Fruit fly (Drosophila melanogaster) whole organism, wandering third instar larva: ENCODE measurements around the gene CG34012.

Source experiments
- Abd-B ChIP-seq: fragments of >200 bp; optimal IDR thresholded peaks from 2 replicates; lab custom pipeline; 2017; ENCODE audit warnings: missing biosample characterization, missing genetic modification characterization
- CG32264 ChIP-seq: fragments of 200-800 bp; sonication (Bioruptor generic); optimal IDR thresholded peaks from 2 replicates; lab custom pipeline; 2016; ENCODE audit warnings: missing biosample characterization, missing genetic modification characterization
- CG9705 ChIP-seq: fragments of 200-800 bp; sonication (Bioruptor generic); optimal IDR thresholded peaks from 2 replicates; lab custom pipeline; 2018; ENCODE audit warnings: missing biosample characterization, mild to moderate bottlenecking, missing genetic modification characterization
- CrebA ChIP-seq: fragments of 200-800 bp; sonication (Bioruptor generic); optimal IDR thresholded peaks from 2 replicates; lab custom pipeline; 2016; ENCODE audit warnings: missing biosample characterization, mild to moderate bottlenecking, missing genetic modification characterization, borderline replicate concordance
- Dfd ChIP-seq: fragments of >200 bp; optimal IDR thresholded peaks from 2 replicates; lab custom pipeline; 2017; ENCODE audit warnings: missing biosample characterization, missing genetic modification characterization
- Dif ChIP-seq: fragments of 200-275, 200-300 bp; sonication (Bioruptor generic); optimal IDR thresholded peaks from 2 replicates; lab custom pipeline; 2018; ENCODE audit warnings: missing biosample characterization, missing genetic modification characterization; ENCODE audit not compliant: partially characterized antibody
- GATAd ChIP-seq: sonication (Bioruptor generic); optimal IDR thresholded peaks from 2 replicates; lab custom pipeline; 2016; ENCODE audit warnings: missing biosample characterization, missing genetic modification characterization
- HLH106 ChIP-seq: fragments of 200-800 bp; optimal IDR thresholded peaks from 3 replicates; lab custom pipeline; 2019; ENCODE audit warnings: missing biosample characterization, mild to moderate bottlenecking, missing genetic modification characterization, moderate library complexity
- Hnf4 ChIP-seq: fragments of 200-800 bp; sonication (Bioruptor generic); optimal IDR thresholded peaks from 2 replicates; lab custom pipeline; 2016; ENCODE audit warnings: missing biosample characterization, mild to moderate bottlenecking, missing genetic modification characterization
- Hr78 ChIP-seq: fragments of >200 bp; optimal IDR thresholded peaks from 2 replicates; lab custom pipeline; 2017; ENCODE audit warnings: missing biosample characterization, missing genetic modification characterization
- Hr83 ChIP-seq: fragments of 200-300 bp; sonication (Bioruptor generic); optimal IDR thresholded peaks from 2 replicates; lab custom pipeline; 2016; ENCODE audit warnings: missing biosample characterization, mild to moderate bottlenecking, missing genetic modification characterization, moderate library complexity; ENCODE audit not compliant: poor library complexity, severe bottlenecking
- Jra ChIP-seq: sonication (Bioruptor generic); optimal IDR thresholded peaks from 2 replicates; lab custom pipeline; 2016; ENCODE audit warnings: missing biosample characterization, missing genetic modification characterization
- Mio ChIP-seq: sonication (Bioruptor generic); optimal IDR thresholded peaks from 2 replicates; lab custom pipeline; 2016; ENCODE audit warnings: missing biosample characterization, missing genetic modification characterization
- Myc ChIP-seq: fragments of >200 bp; optimal IDR thresholded peaks from 2 replicates; lab custom pipeline; 2017
- N ChIP-seq: fragments of >200 bp; optimal IDR thresholded peaks from 2 replicates; lab custom pipeline; 2018; ENCODE audit warnings: missing biosample characterization, missing external identifiers, missing genetic modification characterization
- OdsH ChIP-seq: fragments of 200-800 bp; sonication (Bioruptor generic); optimal IDR thresholded peaks from 2 replicates; lab custom pipeline; 2016; ENCODE audit warnings: missing biosample characterization, mild to moderate bottlenecking, missing genetic modification characterization
- Rel ChIP-seq, 2 experiments: fragments of 200-800 bp; sonication (Bioruptor generic) in 1 of 2; optimal IDR thresholded peaks; 2 replicates in 1 of 2; 3 replicates in 1 of 2; lab custom pipeline; 2016 to 2019; ENCODE audit warnings: mild to moderate bottlenecking in 2 of 2, missing biosample characterization in 2 of 2, missing genetic modification characterization in 2 of 2, moderate library complexity in 1 of 2
- Sp1 ChIP-seq: fragments of 200-800 bp; sonication (Bioruptor generic); optimal IDR thresholded peaks from 3 replicates; lab custom pipeline; 2019; ENCODE audit warnings: missing biosample characterization, mild to moderate bottlenecking, missing genetic modification characterization, moderate library complexity
- Vsx2 ChIP-seq: fragments of 200-300, 225-300 bp; sonication (Bioruptor generic); optimal IDR thresholded peaks from 2 replicates; lab custom pipeline; 2018; ENCODE audit warnings: missing biosample characterization, missing genetic modification characterization; ENCODE audit not compliant: partially characterized antibody
- br ChIP-seq: fragments of 200-800 bp; sonication (Bioruptor generic); optimal IDR thresholded peaks from 2 replicates; lab custom pipeline; 2016; ENCODE audit warnings: missing biosample characterization, missing genetic modification characterization
- brk ChIP-seq: fragments of 200-800 bp; sonication (Bioruptor generic); optimal IDR thresholded peaks from 2 replicates; lab custom pipeline; 2016; ENCODE audit warnings: missing biosample characterization, mild to moderate bottlenecking, missing genetic modification characterization
- dl ChIP-seq, 2 experiments: fragments of 175-275, 200-275 bp in 1 of 2; fragments of 200-275 bp in 1 of 2; sonication (Bioruptor generic); optimal IDR thresholded peaks; lab custom pipeline; 2018; ENCODE audit warnings: mild to moderate bottlenecking in 2 of 2, missing biosample characterization in 2 of 2, missing genetic modification characterization in 2 of 2, moderate library complexity in 2 of 2; ENCODE audit not compliant: partially characterized antibody in 2 of 2, insufficient read depth in 1 of 2
- dmrt93B ChIP-seq: fragments of 200-800 bp; sonication (Bioruptor generic); optimal IDR thresholded peaks from 2 replicates; lab custom pipeline; 2018; ENCODE audit warnings: missing biosample characterization, mild to moderate bottlenecking, missing genetic modification characterization
- dsf ChIP-seq: sonication (Bioruptor generic); optimal IDR thresholded peaks from 2 replicates; lab custom pipeline; 2016; ENCODE audit warnings: missing biosample characterization, missing genetic modification characterization, borderline replicate concordance
- ey ChIP-seq: fragments of 200-800 bp; sonication (Bioruptor generic); optimal IDR thresholded peaks from 2 replicates; lab custom pipeline; 2016; ENCODE audit warnings: missing biosample characterization, missing genetic modification characterization
- foxo ChIP-seq, 2 experiments: fragments of 200-800 bp; sonication (Bioruptor generic); optimal IDR thresholded peaks; 2 replicates in 1 of 2; 3 replicates in 1 of 2; lab custom pipeline; 2016 to 2017; ENCODE audit warnings: missing biosample characterization in 2 of 2, missing genetic modification characterization in 2 of 2
- fru ChIP-seq: fragments of 200-800 bp; sonication (Bioruptor generic); optimal IDR thresholded peaks from 3 replicates; lab custom pipeline; 2016; ENCODE audit warnings: missing biosample characterization, mild to moderate bottlenecking, missing genetic modification characterization
- h ChIP-seq: fragments of 200-800 bp; sonication (Bioruptor generic); optimal IDR thresholded peaks from 3 replicates; lab custom pipeline; 2016; ENCODE audit warnings: missing biosample characterization, mild to moderate bottlenecking, missing genetic modification characterization
- jim ChIP-seq: fragments of 175-275, 200-325 bp; sonication (Bioruptor generic); optimal IDR thresholded peaks from 2 replicates; lab custom pipeline; 2016; ENCODE audit warnings: missing biosample characterization, mild to moderate bottlenecking, missing genetic modification characterization
- lola ChIP-seq: fragments of >200 bp; optimal IDR thresholded peaks from 2 replicates; lab custom pipeline; 2017; ENCODE audit warnings: missing biosample characterization, missing genetic modification characterization
- pan ChIP-seq: fragments of >200 bp; optimal IDR thresholded peaks from 2 replicates; lab custom pipeline; 2017
- psq ChIP-seq: fragments of 200-800 bp; sonication (Bioruptor generic); optimal IDR thresholded peaks from 3 replicates; lab custom pipeline; 2017; ENCODE audit warnings: missing biosample characterization, mild to moderate bottlenecking, missing genetic modification characterization, moderate library complexity
- rgr ChIP-seq: fragments of 200-800 bp; sonication (Bioruptor generic); optimal IDR thresholded peaks from 3 replicates; lab custom pipeline; 2016; ENCODE audit warnings: missing biosample characterization, mild to moderate bottlenecking, missing genetic modification characterization
- sage ChIP-seq: fragments of 200-800 bp; sonication (Bioruptor generic); optimal IDR thresholded peaks from 2 replicates; lab custom pipeline; 2016; ENCODE audit warnings: missing biosample characterization, mild to moderate bottlenecking, missing genetic modification characterization
- sv ChIP-seq: fragments of 200-800 bp; sonication (Bioruptor generic); optimal IDR thresholded peaks from 3 replicates; lab custom pipeline; 2016; ENCODE audit warnings: missing biosample characterization, missing genetic modification characterization
- tai ChIP-seq: sonication (Bioruptor generic); optimal IDR thresholded peaks from 2 replicates; lab custom pipeline; 2016; ENCODE audit warnings: missing biosample characterization, missing genetic modification characterization
- usp ChIP-seq: fragments of >200 bp; optimal IDR thresholded peaks from 2 replicates; lab custom pipeline; 2017; ENCODE audit warnings: missing biosample characterization, missing genetic modification characterization
- woc ChIP-seq: sonication (Bioruptor generic); optimal IDR thresholded peaks from 2 replicates; lab custom pipeline; 2016; ENCODE audit warnings: missing biosample characterization, mild to moderate bottlenecking, missing genetic modification characterization

CG34012 gene

dm6 chr3L:11097982-11098663 lies 11.2 kb downstream of the CG34012 start, which contains the start of the genes Irbp18 and APP-BP1:
Gene Irbp18, minus strand, starts transcription at chr3L:11098186.
Gene APP-BP1, plus strand, starts transcription at chr3L:11098412.
- TF ChIP-seq dl (GFP tag; optimal IDR thresholded peaks at IDR 0.05; lab: Kevin White, UChicago; ENCODE audit: insufficient read depth in 1 of 2, partially characterized antibody in 2 of 2) = no peak
- TF ChIP-seq Dif = no peak
- peak; percentile 81 for TF ChIP-seq GATAd
- no peak for TF ChIP-seq jim (GFP tag; lab: Kevin White, UChicago)
- no peak for TF ChIP-seq Hr78
- TF ChIP-seq Abd-B (GFP tag; lab: Kevin White, UChicago) = no peak
- TF ChIP-seq h = peak; percentile 96
- no peak for TF ChIP-seq Dfd (GFP tag; lab: Kevin White, UChicago)
- peak; percentile 82 for TF ChIP-seq Hr83 (GFP tag; lab: Kevin White, UChicago)
- TF ChIP-seq rgr (GFP tag; lab: Kevin White, UChicago) = peak; percentile 95
- TF ChIP-seq CrebA (GFP tag; lab: Kevin White, UChicago) = no peak
- peak; percentile 95 for TF ChIP-seq br (GFP tag; lab: Kevin White, UChicago)
- TF ChIP-seq tai (GFP tag; lab: Kevin White, UChicago) = peak; percentile 93
- TF ChIP-seq brk = peak; percentile 88
- TF ChIP-seq sv (GFP tag; lab: Kevin White, UChicago) = peak; percentile 97
- peak; percentile 95 for TF ChIP-seq ey (GFP tag; lab: Kevin White, UChicago)
- no peak for TF ChIP-seq Vsx2 (GFP tag; lab: Kevin White, UChicago)
- no peak for TF ChIP-seq N
- peak; percentile 80 for TF ChIP-seq dsf
- TF ChIP-seq CG32264 = peak; percentile 88
- TF ChIP-seq Myc = peak; percentile 47
- peak; percentile 79 to 96 for TF ChIP-seq foxo (GFP tag; optimal IDR thresholded peaks at IDR 0.05; lab: Kevin White, UChicago)
- peak; percentile 85 for TF ChIP-seq CG9705
- peak; percentile 89 for TF ChIP-seq woc (GFP tag; lab: Kevin White, UChicago)
- TF ChIP-seq Hnf4 (GFP tag; lab: Kevin White, UChicago) = peak; percentile 92
- peak; percentile 93 for TF ChIP-seq Sp1
- TF ChIP-seq HLH106 (tag; lab: Kevin White, UChicago) = peak; percentile 92
- TF ChIP-seq usp (GFP tag; lab: Kevin White, UChicago) = no peak
- TF ChIP-seq psq (GFP tag; lab: Kevin White, UChicago) = peak; percentile 91
- TF ChIP-seq lola = no peak
- peak; percentile 94 for TF ChIP-seq OdsH (GFP tag; lab: Kevin White, UChicago)
- TF ChIP-seq pan (lab: Kevin White, UChicago) = no peak
- TF ChIP-seq dmrt93B = peak; percentile 86
- peak; percentile 87 for TF ChIP-seq sage (GFP tag; lab: Kevin White, UChicago)
- peak; percentile 39 for TF ChIP-seq Mio (GFP tag; lab: Kevin White, UChicago)
- TF ChIP-seq Jra (GFP tag; lab: Kevin White, UChicago) = peak; percentile 93
- TF ChIP-seq Rel (GFP tag; optimal IDR thresholded peaks at IDR 0.05; lab: Kevin White, UChicago) = peak; percentile 70
- peak; percentile 71 for TF ChIP-seq Rel (tag; optimal IDR thresholded peaks at IDR 0.05; lab: Kevin White, UChicago)
- TF ChIP-seq fru (GFP tag; lab: Kevin White, UChicago) = peak; percentile 96

DNA sequence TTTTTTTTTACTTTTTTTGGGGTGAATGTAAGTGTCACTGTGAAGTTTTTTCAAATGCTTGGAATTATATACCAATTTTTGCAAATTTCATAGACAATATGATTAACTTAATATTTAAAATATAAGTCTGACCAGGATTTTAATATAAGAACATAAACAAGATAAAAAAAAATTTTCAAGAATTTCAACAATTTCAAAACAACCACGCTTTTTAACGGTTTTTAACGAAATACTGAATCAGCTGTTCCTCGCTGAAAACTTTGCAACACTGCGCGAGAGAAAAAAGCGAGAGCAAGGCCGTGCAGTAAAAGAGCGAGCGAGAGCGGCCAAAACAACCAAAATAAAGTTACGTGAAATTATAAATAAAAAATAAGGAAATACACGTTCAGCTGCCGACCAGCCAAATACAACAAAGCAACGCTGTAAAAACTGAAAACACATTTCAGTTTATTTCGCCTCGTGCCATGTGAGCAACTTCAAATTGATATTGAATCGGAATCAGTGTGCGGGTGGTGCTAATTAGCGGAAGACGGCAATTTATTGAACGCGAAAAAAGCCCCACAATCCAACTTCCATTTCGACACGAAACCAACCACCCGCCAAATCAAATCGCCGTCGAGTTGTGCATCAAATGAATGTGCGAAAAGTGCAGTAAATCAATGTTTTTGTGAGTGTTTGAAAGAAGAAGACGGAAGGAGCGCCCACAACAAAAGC lies 13.0 kb downstream of the CG34012 start, which contains the start of the genes CG46439, Iyd and CG33947:
TSS of gene CG46439 (minus strand) at position 51 of the 714 bp plus-strand sequence.
TSS of gene Iyd (minus strand) at position 51 of the 714 bp plus-strand sequence.
TSS of gene CG33947 (plus strand) at position 302 of the 714 bp plus-strand sequence.
- TF ChIP-seq dsf (no peak), N (no peak), br (GFP tag; lab: Kevin White, UChicago) (peak; percentile 43), dl (GFP tag; optimal IDR thresholded peaks at IDR 0.05; lab: Kevin White, UChicago; ENCODE audit: insufficient read depth in 1 of 2, partially characterized antibody in 2 of 2) (no peak), GATAd (no peak), jim (GFP tag; lab: Kevin White, UChicago) (no peak), Vsx2 (GFP tag; lab: Kevin White, UChicago) (peak; percentile 75), Hnf4 (GFP tag; lab: Kevin White, UChicago) (peak; percentile 49), Myc (peak; percentile 7), Dfd (GFP tag; lab: Kevin White, UChicago) (no peak), rgr (GFP tag; lab: Kevin White, UChicago) (peak; percentile 16), tai (GFP tag; lab: Kevin White, UChicago) (no peak), Hr83 (GFP tag; lab: Kevin White, UChicago) (no peak), pan (lab: Kevin White, UChicago) (no peak), CG9705 (no peak), dmrt93B (no peak), sv (GFP tag; lab: Kevin White, UChicago) (no peak), OdsH (GFP tag; lab: Kevin White, UChicago) (no peak), ey (GFP tag; lab: Kevin White, UChicago) (no peak), Dif (peak; percentile 40), CrebA (GFP tag; lab: Kevin White, UChicago) (no peak), Hr78 (no peak), Sp1 (peak; percentile 53), psq (GFP tag; lab: Kevin White, UChicago) (peak; percentile 54), sage (GFP tag; lab: Kevin White, UChicago) (peak; percentile 80), lola (no peak), usp (GFP tag; lab: Kevin White, UChicago) (no peak), CG32264 (peak; percentile 67), fru (GFP tag; lab: Kevin White, UChicago) (peak; percentile 50), Abd-B (GFP tag; lab: Kevin White, UChicago) (no peak), brk (peak; percentile 78), foxo (GFP tag; optimal IDR thresholded peaks at IDR 0.05; lab: Kevin White, UChicago) (peak; percentile 21 to 41), h (peak; percentile 43), Jra (GFP tag; lab: Kevin White, UChicago) (peak; percentile 34), Mio (GFP tag; lab: Kevin White, UChicago) (no peak), HLH106 (tag; lab: Kevin White, UChicago) (peak; percentile 23), woc (GFP tag; lab: Kevin White, UChicago) (peak; percentile 16), Rel (GFP tag; optimal IDR thresholded peaks at IDR 0.05; lab: Kevin White, UChicago) (no peak), Rel (tag; optimal IDR thresholded peaks at IDR 0.05; lab: Kevin White, UChicago) (peak; percentile 90)
